Worm (Caenorhabditis elegans) whole organism, mixed stage, embryonic: ENCODE measurements around the gene B0035.3.

Experiments
- bed-3 ChIP-seq: fragments of 200-800 bp; sonication (Bioruptor generic); optimal IDR thresholded peaks from 3 replicates; lab custom pipeline; 2018; ENCODE audit warnings: mild to moderate bottlenecking, missing genetic modification characterization, moderate library complexity, missing compliant biosample characterization
- ces-1 ChIP-seq: fragments of 150-350 bp; optimal IDR thresholded peaks from 2 replicates; lab custom pipeline; 2014; ENCODE audit warnings: missing biosample characterization, missing genetic modification reagents, missing genetic modification characterization
- elt-3 ChIP-seq: fragments of 150-350 bp; optimal IDR thresholded peaks from 2 replicates; lab custom pipeline; 2014; ENCODE audit warnings: missing biosample characterization, missing genetic modification characterization
- flh-1 ChIP-seq: fragments of 200-800 bp; sonication (Bioruptor generic); optimal IDR thresholded peaks from 2 replicates; lab custom pipeline; 2018; ENCODE audit warnings: mild to moderate bottlenecking, missing genetic modification characterization, moderate library complexity, missing compliant biosample characterization
- lin-13 ChIP-seq: fragments of 150-350 bp; optimal IDR thresholded peaks from 2 replicates; lab custom pipeline; 2014; ENCODE audit warnings: missing biosample characterization, missing genetic modification characterization
- mab-5 ChIP-seq: fragments of 150-350 bp; optimal IDR thresholded peaks from 2 replicates; lab custom pipeline; 2014; ENCODE audit warnings: missing biosample characterization, missing genetic modification characterization
- nhr-12 ChIP-seq: fragments of 150-350 bp; optimal IDR thresholded peaks from 2 replicates; lab custom pipeline; 2014; ENCODE audit warnings: missing biosample characterization, missing genetic modification characterization
- zip-8 ChIP-seq: fragments of 150-350 bp; optimal IDR thresholded peaks from 2 replicates; lab custom pipeline; 2014; ENCODE audit warnings: missing biosample characterization, missing genetic modification characterization

DNA sequence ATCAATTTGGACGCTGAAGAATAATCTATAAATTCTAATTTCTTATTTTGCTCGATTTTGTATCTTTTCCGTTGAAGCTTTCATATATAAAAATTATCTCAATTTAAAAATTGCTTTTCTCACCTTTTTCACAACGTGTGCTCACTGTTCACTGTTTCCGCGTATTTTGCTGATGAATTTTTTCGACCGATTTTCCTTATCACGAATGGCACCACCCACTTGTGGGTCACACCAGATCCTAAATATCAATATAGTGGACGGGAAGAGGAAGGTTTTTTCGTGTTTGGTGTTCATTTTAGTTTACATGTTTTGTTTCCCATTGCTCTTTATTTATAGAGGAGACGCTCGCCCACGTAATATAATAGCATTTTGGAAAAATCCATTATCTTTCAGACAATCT lies 890 bp upstream of the B0035.3 start:
- no peak for TF ChIP-seq flh-1 (GFP tag; lab: Kevin White, UChicago)
- TF ChIP-seq lin-13: no peak
- no peak for TF ChIP-seq ces-1
- no peak for TF ChIP-seq bed-3
- no peak for TF ChIP-seq nhr-12 (tag; lab: Kevin White, UChicago)
- no peak for TF ChIP-seq zip-8
- TF ChIP-seq mab-5 (tag; lab: Kevin White, UChicago): no peak
- no peak for TF ChIP-seq elt-3 (tag; lab: Kevin White, UChicago)
